Fruit fly (Drosophila melanogaster) whole organism, embryonic: ENCODE measurements around the gene rno.

ENCODE experiments used
- Aef1 ChIP-seq: fragments of 200-800 bp; sonication (Bioruptor generic); IDR thresholded peaks from 3 replicates; pipeline ENCODE4 v1.3.6; 2022; ENCODE audit warnings: missing biosample characterization, missing genetic modification characterization
- Atf3 ChIP-seq: fragments of 200-800 bp; sonication (Bioruptor generic); optimal IDR thresholded peaks from 3 replicates; lab custom pipeline; 2016; ENCODE audit warnings: missing biosample characterization, missing genetic modification characterization
- BEAF-32 ChIP-seq: fragments of 200-800 bp; sonication (Bioruptor generic); optimal IDR thresholded peaks from 3 replicates; lab custom pipeline; 2017; ENCODE audit warnings: missing biosample characterization, missing genetic modification characterization, mild to moderate bottlenecking, moderate library complexity, missing genetic modification reagents
- CG10543 ChIP-seq: fragments of 200-800 bp; sonication (Bioruptor generic); optimal IDR thresholded peaks from 3 replicates; lab custom pipeline; 2017; ENCODE audit warnings: missing biosample characterization, mild to moderate bottlenecking, missing genetic modification characterization, moderate library complexity
- CG11247 ChIP-seq: fragments of 200-800 bp; sonication (Bioruptor generic); IDR thresholded peaks from 2 replicates; pipeline ENCODE4 v1.3.6; 2022; ENCODE audit warnings: missing biosample characterization, missing genetic modification characterization
- CG11398 ChIP-seq: fragments of 200-800 bp; sonication (Bioruptor generic); optimal IDR thresholded peaks from 2 replicates; lab custom pipeline; 2016; ENCODE audit warnings: missing biosample characterization, missing genetic modification characterization
- CG11695 ChIP-seq: fragments of 200-800 bp; sonication (Bioruptor generic); IDR thresholded peaks from 3 replicates; pipeline ENCODE4 v1.3.6; 2022; ENCODE audit warnings: missing biosample characterization, missing genetic modification characterization
- CG11723 ChIP-seq: fragments of 200-800 bp; sonication (Bioruptor generic); optimal IDR thresholded peaks from 2 replicates; lab custom pipeline; 2017; ENCODE audit warnings: missing biosample characterization, mild to moderate bottlenecking, missing genetic modification characterization
- CG12299 ChIP-seq: fragments of 200-800 bp; sonication (Bioruptor generic); optimal IDR thresholded peaks from 2 replicates; lab custom pipeline; 2018; ENCODE audit warnings: missing biosample characterization, mild to moderate bottlenecking, missing genetic modification characterization
- CG12744 ChIP-seq: fragments of 200-800 bp; sonication (Bioruptor generic); optimal IDR thresholded peaks from 2 replicates; lab custom pipeline; 2016; ENCODE audit warnings: missing biosample characterization, missing genetic modification characterization
- CG13287 ChIP-seq: fragments of 200-800 bp; sonication (Bioruptor generic); IDR thresholded peaks from 2 replicates; pipeline ENCODE4 v1.3.6; 2022; ENCODE audit warnings: missing biosample characterization, missing genetic modification characterization; ENCODE audit not compliant: partially characterized antibody
- CG14710 ChIP-seq: fragments of 200-800 bp; sonication (Bioruptor generic); optimal IDR thresholded peaks from 3 replicates; lab custom pipeline; 2019; ENCODE audit warnings: missing biosample characterization, mild to moderate bottlenecking, missing genetic modification characterization, moderate library complexity
- CG1603 ChIP-seq: fragments of 200-800 bp; sonication (Bioruptor generic); optimal IDR thresholded peaks from 2 replicates; lab custom pipeline; 2019; ENCODE audit warnings: missing biosample characterization, mild to moderate bottlenecking, missing genetic modification characterization, moderate library complexity
- CG16813 ChIP-seq: fragments of 200-800 bp; sonication (Bioruptor generic); IDR thresholded peaks from 3 replicates; pipeline ENCODE4 v1.3.6; 2022; ENCODE audit warnings: missing biosample characterization, missing genetic modification characterization; ENCODE audit not compliant: partially characterized antibody
- CG18599 ChIP-seq: fragments of 200-800 bp; sonication (Bioruptor generic); optimal IDR thresholded peaks from 3 replicates; lab custom pipeline; 2017; ENCODE audit warnings: missing biosample characterization, missing genetic modification characterization, mild to moderate bottlenecking, moderate library complexity, missing genetic modification reagents
- CG2889 ChIP-seq: fragments of 200-800 bp; sonication (Bioruptor generic); IDR thresholded peaks from 3 replicates; pipeline ENCODE4 v1.3.6; 2022; ENCODE audit warnings: missing biosample characterization, missing genetic modification characterization
- CG31224 ChIP-seq: fragments of 200-800 bp; sonication (Bioruptor generic); IDR thresholded peaks from 2 replicates; pipeline ENCODE4 v1.3.6; 2022; ENCODE audit warnings: missing biosample characterization, missing genetic modification characterization
- CG31388 ChIP-seq: fragments of 200-800 bp; sonication (Bioruptor generic); optimal IDR thresholded peaks from 2 replicates; lab custom pipeline; 2016; ENCODE audit warnings: missing biosample characterization, missing genetic modification characterization
- CG34224 ChIP-seq: fragments of 200-800 bp; sonication (Bioruptor generic); IDR thresholded peaks from 3 replicates; pipeline ENCODE4 v1.3.6; 2022; ENCODE audit warnings: missing biosample characterization, missing genetic modification characterization; ENCODE audit not compliant: partially characterized antibody
- CG5180 ChIP-seq: fragments of 200-800 bp; sonication (Bioruptor generic); optimal IDR thresholded peaks from 3 replicates; lab custom pipeline; 2017; ENCODE audit warnings: missing biosample characterization, missing genetic modification characterization, mild to moderate bottlenecking, moderate library complexity, missing genetic modification reagents
- CG5953 ChIP-seq: fragments of 200-800 bp; sonication (Bioruptor generic); IDR thresholded peaks from 2 replicates; pipeline ENCODE4 v1.3.6; 2022; ENCODE audit warnings: missing biosample characterization, missing genetic modification characterization
- CG6654 ChIP-seq: fragments of 200-800 bp; sonication (Bioruptor generic); optimal IDR thresholded peaks from 2 replicates; lab custom pipeline; 2017; ENCODE audit warnings: missing biosample characterization, mild to moderate bottlenecking, missing genetic modification characterization
- CG6683 ChIP-seq: fragments of 200-800 bp; sonication (Bioruptor generic); optimal IDR thresholded peaks from 2 replicates; lab custom pipeline; 2017; ENCODE audit warnings: missing biosample characterization, mild to moderate bottlenecking, missing genetic modification characterization, missing genetic modification reagents
- CG7271 ChIP-seq: fragments of 200-800 bp; sonication (Bioruptor generic); optimal IDR thresholded peaks from 2 replicates; lab custom pipeline; 2018; ENCODE audit warnings: missing biosample characterization, mild to moderate bottlenecking, missing genetic modification characterization, moderate library complexity
- CG8944 ChIP-seq: fragments of 200-800 bp; sonication (Bioruptor generic); optimal IDR thresholded peaks from 3 replicates; lab custom pipeline; 2016; ENCODE audit warnings: missing biosample characterization, missing genetic modification characterization
- CkIIα-i1 ChIP-seq: fragments of 200-800 bp; sonication (Bioruptor generic); IDR thresholded peaks from 2 replicates; pipeline ENCODE4 v1.3.6; 2022; ENCODE audit warnings: missing biosample characterization, missing genetic modification characterization
- Dip2 ChIP-seq: fragments of 200-800 bp; sonication (Bioruptor generic); IDR thresholded peaks from 2 replicates; pipeline ENCODE4 v1.3.6; 2022; ENCODE audit warnings: missing biosample characterization, missing genetic modification characterization
- E2f2 ChIP-seq: fragments of 200-800 bp; sonication (Bioruptor generic); IDR thresholded peaks from 2 replicates; pipeline ENCODE4 v1.3.6; 2022; ENCODE audit warnings: missing biosample characterization, missing genetic modification characterization
- HmgD ChIP-seq: fragments of 200-800 bp; sonication (Bioruptor generic); optimal IDR thresholded peaks from 3 replicates; lab custom pipeline; 2016; ENCODE audit warnings: missing biosample characterization, missing genetic modification characterization
- Hr3 ChIP-seq: fragments of 200-800 bp; sonication (Bioruptor generic); optimal IDR thresholded peaks from 3 replicates; lab custom pipeline; 2016; ENCODE audit warnings: missing biosample characterization, missing genetic modification characterization
- Lpt ChIP-seq: fragments of >200 bp; optimal IDR thresholded peaks from 2 replicates; lab custom pipeline; 2018; ENCODE audit warnings: missing biosample characterization, missing genetic modification characterization
- Med ChIP-seq: fragments of 200-800 bp; sonication (Bioruptor generic); peaks from one replicate; lab custom pipeline; 2016; ENCODE audit warnings: missing biosample characterization, missing genetic modification characterization, mild to moderate bottlenecking, inconsistent platforms, moderate library complexity
- Scr ChIP-seq: fragments of 200-800 bp; sonication (Bioruptor generic); IDR thresholded peaks from 2 replicates; pipeline ENCODE4 v1.3.6; 2022; ENCODE audit warnings: missing biosample characterization, missing genetic modification characterization; ENCODE audit not compliant: partially characterized antibody
- Taf1 ChIP-seq: fragments of 200-800 bp; sonication (Bioruptor generic); IDR thresholded peaks from 2 replicates; pipeline ENCODE4 v1.3.6; 2022; ENCODE audit warnings: missing biosample characterization, missing genetic modification characterization
- Tbp ChIP-seq: fragments of >200 bp; optimal IDR thresholded peaks from 2 replicates; lab custom pipeline; 2018; ENCODE audit warnings: missing biosample characterization, missing genetic modification characterization
- ab ChIP-seq: fragments of 200-800 bp; sonication (Bioruptor generic); optimal IDR thresholded peaks from 2 replicates; lab custom pipeline; 2016; ENCODE audit warnings: missing biosample characterization, missing genetic modification characterization
- aop ChIP-seq: fragments of 200-800 bp; sonication (Bioruptor generic); IDR thresholded peaks from 2 replicates; pipeline ENCODE4 v1.3.6; 2022; ENCODE audit warnings: missing biosample characterization, missing genetic modification characterization
- chinmo ChIP-seq: fragments of 200-800 bp; sonication (Bioruptor generic); IDR thresholded peaks from 4 replicates; pipeline ENCODE4 v1.3.6; 2022; ENCODE audit warnings: missing biosample characterization, missing genetic modification characterization; ENCODE audit not compliant: partially characterized antibody
- dimm ChIP-seq: fragments of 200-800 bp; sonication (Bioruptor generic); IDR thresholded peaks from 2 replicates; pipeline ENCODE4 v1.3.6; 2022; ENCODE audit warnings: missing biosample characterization, missing genetic modification characterization
- fd64A ChIP-seq: fragments of 200-800 bp; sonication (Bioruptor generic); optimal IDR thresholded peaks from 3 replicates; lab custom pipeline; 2018; ENCODE audit warnings: missing biosample characterization, mild to moderate bottlenecking, missing genetic modification characterization
- fd96Cb ChIP-seq: fragments of 200-800 bp; sonication (Bioruptor generic); optimal IDR thresholded peaks from 2 replicates; lab custom pipeline; 2018; ENCODE audit warnings: missing biosample characterization, mild to moderate bottlenecking, missing genetic modification characterization, moderate library complexity
- gcm2 ChIP-seq: fragments of 200-800 bp; sonication (Bioruptor generic); optimal IDR thresholded peaks from 2 replicates; lab custom pipeline; 2016; ENCODE audit warnings: missing biosample characterization, missing genetic modification characterization
- inv ChIP-seq: fragments of 200-800 bp; sonication (Bioruptor generic); IDR thresholded peaks from 2 replicates; pipeline ENCODE4 v1.3.6; 2022; ENCODE audit warnings: missing biosample characterization, missing genetic modification characterization; ENCODE audit not compliant: partially characterized antibody
- pan ChIP-seq, 4 experiments: fragments of >200 bp in 3 of 4; fragments of 200-800 bp in 1 of 4; sonication (Bioruptor generic) in 1 of 4; optimal IDR thresholded peaks in 3 of 4; IDR thresholded peaks in 1 of 4; 2 replicates each; pipeline versions ENCODE4 v1.3.6 to Lab custom; 2017 to 2022; ENCODE audit warnings: missing biosample characterization in 2 of 4, missing genetic modification characterization in 2 of 4, mixed read lengths in 1 of 4
- pfk ChIP-seq: fragments of 200-800 bp; sonication (Bioruptor generic); optimal IDR thresholded peaks from 2 replicates; lab custom pipeline; 2018; ENCODE audit warnings: missing biosample characterization, mild to moderate bottlenecking, missing genetic modification characterization, moderate library complexity
- slbo ChIP-seq: fragments of 200-800 bp; sonication (Bioruptor generic); IDR thresholded peaks from 2 replicates; pipeline ENCODE4 v1.3.6; 2022; ENCODE audit warnings: missing biosample characterization, missing genetic modification characterization
- tna ChIP-seq: fragments of 200-800 bp; sonication (Bioruptor generic); IDR thresholded peaks from 2 replicates; pipeline ENCODE4 v1.3.6; 2022; ENCODE audit warnings: missing biosample characterization, missing genetic modification characterization; ENCODE audit not compliant: partially characterized antibody
- wek ChIP-seq: fragments of 200-800 bp; sonication (Bioruptor generic); optimal IDR thresholded peaks from 3 replicates; lab custom pipeline; 2018; ENCODE audit warnings: missing biosample characterization, mild to moderate bottlenecking, missing genetic modification characterization, moderate library complexity
- zfh2 ChIP-seq: fragments of 200-800 bp; sonication (Bioruptor generic); optimal IDR thresholded peaks from 2 replicates; lab custom pipeline; 2016; ENCODE audit warnings: missing biosample characterization, missing genetic modification characterization

Gene rno

dm6 chr3L:246644-247199 lies 47.2 kb upstream of the rno start (continued):
- TF ChIP-seq Atf3 (peak; percentile 53), CG11695 (GFP tag; lab: Robert Waterston, UW) (peak; percentile 6; the same call in 1 of the 3 replicates), ab (peak; percentile 48), CG10543 (GFP tag; lab: Kevin White, UChicago) (no peak), gcm2 (no peak), CG11247 (GFP tag; lab: Robert Waterston, UW) (no peak; the same call in none of the 2 replicates), inv (GFP tag; lab: Robert Waterston, UW) (peak; percentile 57), HmgD (peak; percentile 51), CG5180 (peak; percentile 85), CG11398 (no peak), slbo (GFP tag; lab: Robert Waterston, UW) (peak; percentile 69), Scr (GFP tag; lab: Robert Waterston, UW) (peak; percentile 61), CG16813 (peak; percentile 73), CG14710 (tag; lab: Kevin White, UChicago) (peak; percentile 69), dimm (GFP tag; lab: Robert Waterston, UW) (no peak), CG7271 (no peak), pfk (GFP tag; lab: Kevin White, UChicago) (peak; percentile 48), pan (optimal IDR thresholded peaks at IDR 0.05; lab: Kevin White, UChicago) (no peak), pan (GFP tag; optimal IDR thresholded peaks at IDR 0.05 in 1 of 2, IDR thresholded peaks at IDR 0.05 in 1 of 2) (peak in 1 of 2 experiments; percentile 28), CG18599 (GFP tag; lab: Kevin White, UChicago) (no peak), CG6654 (no peak), Hr3 (peak; percentile 2), CG13287 (peak; percentile 66; the same call in 1 of the 2 replicates), Tbp (GFP tag; lab: Kevin White, UChicago) (no peak), CG2889 (no peak), CG5953 (peak; percentile 54; the same call in 1 of the 2 replicates), CG34224 (no peak; the same call in 2 of the 3 replicates), CG31224 (GFP tag; lab: Robert Waterston, UW) (no peak), aop (GFP tag; lab: Robert Waterston, UW) (no peak), CG12299 (tag; lab: Kevin White, UChicago) (no peak), Taf1 (GFP tag; lab: Robert Waterston, UW) (no peak), CG1603 (tag; lab: Kevin White, UChicago) (peak; percentile 77), tna (GFP tag; lab: Robert Waterston, UW) (peak; percentile 71), Aef1 (peak; percentile 27; the same call in 1 of the 3 replicates), CG6683 (GFP tag; lab: Kevin White, UChicago) (no peak), Dip2 (GFP tag; lab: Robert Waterston, UW) (no peak), Lpt (GFP tag; lab: Kevin White, UChicago) (no peak), CG31388 (GFP tag; lab: Kevin White, UChicago) (no peak), fd64A (GFP tag; lab: Kevin White, UChicago) (no peak), fd96Cb (tag; lab: Kevin White, UChicago) (no peak), E2f2 (GFP tag; lab: Robert Waterston, UW) (peak; percentile 94), CG8944 (no peak), chinmo (GFP tag; lab: Robert Waterston, UW) (0 out of 4 replicates have a peak, but pooled peaks have one; percentile 42), CG12744 (GFP tag; lab: Kevin White, UChicago) (peak; percentile 21), Med (GFP tag; lab: Kevin White, UChicago) (peak; percentile 94), CG11723 (GFP tag; lab: Kevin White, UChicago) (no peak), CkIIα-i1 (GFP tag; lab: Robert Waterston, UW) (no peak), BEAF-32 (GFP tag; lab: Kevin White, UChicago) (peak; percentile 68), wek (GFP tag; lab: Kevin White, UChicago) (no peak), zfh2 (peak; percentile 43)
